Fruit fly (Drosophila melanogaster) S2 (cell line): ENCODE data around the gene CG11089.

Source experiments
- CG8478 ChIP-seq: fragments of >200 bp; optimal IDR thresholded peaks from 2 replicates; lab custom pipeline; 2018
- CTCF ChIP-seq, 2 experiments: fragments of >200 bp; optimal IDR thresholded peaks; 2 replicates each; lab custom pipeline; 2018

DNA sequence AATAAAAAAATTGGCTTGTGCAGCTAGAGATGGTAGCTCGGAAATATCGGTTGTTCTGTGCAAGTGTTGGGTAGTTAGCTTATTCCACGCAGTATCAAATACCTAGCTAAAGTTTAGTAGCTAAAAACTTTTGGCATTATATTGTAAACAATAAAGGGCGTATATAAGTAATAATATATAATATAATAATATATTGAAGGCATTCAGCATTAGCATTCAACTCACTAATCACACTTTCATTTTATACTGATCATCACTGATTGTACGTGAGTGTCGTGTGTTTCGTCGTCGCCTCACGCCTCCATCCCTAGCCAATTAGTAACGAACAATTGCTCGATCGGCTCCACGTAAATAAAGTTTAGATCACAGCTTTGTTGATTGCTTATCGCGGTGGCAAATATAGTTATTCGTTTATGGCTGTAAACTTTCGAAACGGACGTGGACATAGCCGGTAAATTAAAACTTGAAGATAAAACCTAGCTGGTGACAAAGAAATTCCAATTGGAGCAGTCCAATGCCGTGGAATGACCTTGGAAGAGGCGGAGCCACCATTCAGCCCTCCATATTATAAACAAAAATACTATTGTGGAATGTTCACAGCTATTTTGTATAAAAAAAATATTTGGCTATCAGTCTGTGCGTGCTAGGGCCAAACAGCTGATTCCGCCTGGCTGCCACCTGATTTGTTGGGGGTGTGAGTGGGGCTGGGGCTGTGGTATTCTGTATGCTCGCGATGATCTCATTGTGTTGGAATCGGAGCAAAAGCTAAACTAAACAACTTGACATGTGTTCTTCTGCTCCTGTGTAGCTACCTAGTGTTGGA, 41.2 kb downstream of the CG11089 start, which contains the start of the genes PIG-S, sud1 and CG11168:
- TF ChIP-seq CTCF (optimal IDR thresholded peaks at IDR 0.05; lab: Kevin White, UChicago) (no peak), CG8478 (lab: Kevin White, UChicago) (no peak)
